Fruit fly (Drosophila melanogaster): ENCODE measurements around the gene CG1271.

The CG1271 gene

dm6 chr3L:3034779-3035643, 17.3 kb upstream of the CG1271 start, which contains the start of gene CG2162 (continued):
- TF ChIP-seq hb (GFP tag; IDR thresholded peaks at IDR 0.05; ENCODE audit: partially characterized antibody) (no peak), sna (GFP tag; IDR thresholded peaks at IDR 0.05; ENCODE audit: partially characterized antibody) (no peak), Dref (GFP tag; IDR thresholded peaks at IDR 0.05) (peak; percentile 70), CG11504 (tag; optimal IDR thresholded peaks at IDR 0.05) (peak; percentile 6), Myb (GFP tag; optimal IDR thresholded peaks at IDR 0.05) (peak; percentile 27), MESR4 (GFP tag; optimal IDR thresholded peaks at IDR 0.05) (peak; percentile 79), Bgb (GFP tag; IDR thresholded peaks at IDR 0.05; ENCODE audit: partially characterized antibody) (peak; percentile 59), gro (GFP tag; optimal IDR thresholded peaks at IDR 0.05) (peak; percentile 34), Six4 (GFP tag; optimal IDR thresholded peaks at IDR 0.05) (no peak), CG7372 (GFP tag; IDR thresholded peaks at IDR 0.05) (no peak), Sry-δ (GFP tag; optimal IDR thresholded peaks at IDR 0.05) (peak; percentile 31), mirr (GFP tag; optimal IDR thresholded peaks at IDR 0.05) (peak; percentile 5), CG1603 (tag; optimal IDR thresholded peaks at IDR 0.05) (peak; percentile 22), dysf (GFP tag; IDR thresholded peaks at IDR 0.05) (no peak), Mad (GFP tag; optimal IDR thresholded peaks at IDR 0.05) (no peak), ase (GFP tag; IDR thresholded peaks at IDR 0.05) (no peak), CG15514 (GFP tag; optimal IDR thresholded peaks at IDR 0.05) (peak; percentile 28), MBD-R2 (GFP tag; IDR thresholded peaks at IDR 0.05) (0 out of 2 replicates have a peak, but pooled peaks have one; percentile 21), az2 (GFP tag; optimal IDR thresholded peaks at IDR 0.05) (no peak), CG11398 (GFP tag; optimal IDR thresholded peaks at IDR 0.05) (no peak), fd102C (GFP tag; optimal IDR thresholded peaks at IDR 0.05) (no peak), nmo (GFP tag; optimal IDR thresholded peaks at IDR 0.05) (peak; percentile 0), CG31441 (GFP tag; IDR thresholded peaks at IDR 0.05) (no peak), Dp (GFP tag; optimal IDR thresholded peaks at IDR 0.05) (peak; percentile 88), eve (GFP tag; optimal IDR thresholded peaks at IDR 0.05) (peak in 1 of 2 experiments; percentile 82), Dek (tag; optimal IDR thresholded peaks at IDR 0.05) (no peak), CG5180 (GFP tag; optimal IDR thresholded peaks at IDR 0.05) (peak; percentile 40), ewg (GFP tag; optimal IDR thresholded peaks at IDR 0.05) (peak; percentile 8), CG30403 (GFP tag; optimal IDR thresholded peaks at IDR 0.05) (no peak), Deaf1 (tag; optimal IDR thresholded peaks at IDR 0.05) (peak; percentile 80), Hmx (GFP tag; optimal IDR thresholded peaks at IDR 0.05) (no peak), bbx (GFP tag; IDR thresholded peaks at IDR 0.05; ENCODE audit: partially characterized antibody) (peak; percentile 41), schlank (tag; optimal IDR thresholded peaks at IDR 0.05) (no peak), unc-4 (GFP tag; IDR thresholded peaks at IDR 0.05; ENCODE audit: partially characterized antibody) (peak; percentile 34; the same call in 1 of the 2 replicates), kni (GFP tag; optimal IDR thresholded peaks at IDR 0.05) (peak; percentile 36), CG9797 (GFP tag; optimal IDR thresholded peaks at IDR 0.05) (peak; percentile 61), CG8478 (optimal IDR thresholded peaks at IDR 0.05) (peak; percentile 89), pzg (GFP tag; optimal IDR thresholded peaks at IDR 0.05) (peak; percentile 67), CG4282 (GFP tag; optimal IDR thresholded peaks at IDR 0.05) (no peak), Hey (tag; optimal IDR thresholded peaks at IDR 0.05) (peak; percentile 60), YL-1 (GFP tag; optimal IDR thresholded peaks at IDR 0.05) (peak; percentile 12), CG34422 (GFP tag; IDR thresholded peaks at IDR 0.05) (peak; percentile 19; the same call in 1 of the 3 replicates), CG10267 (tag; optimal IDR thresholded peaks at IDR 0.05) (peak; percentile 13), maf-S (GFP tag; optimal IDR thresholded peaks at IDR 0.05) (no peak)
